Fruit fly (Drosophila melanogaster) whole organism, prepupa: ENCODE results near the gene CG1544.
A peak's percentile ranks its signal among the peaks of the same experiment; 100 is the strongest.

Experiments used
- Blimp-1 ChIP-seq: fragments of 200-800 bp; sonication (Bioruptor generic); optimal IDR thresholded peaks from 3 replicates; lab custom pipeline; 2017; ENCODE audit warnings: missing biosample characterization, missing genetic modification characterization, mild to moderate bottlenecking, moderate library complexity, missing genetic modification reagents
- CG10631 ChIP-seq: fragments of 200-800 bp; sonication (Bioruptor generic); optimal IDR thresholded peaks from 2 replicates; lab custom pipeline; 2016; ENCODE audit warnings: missing biosample characterization, missing genetic modification characterization
- CG10669 ChIP-seq: fragments of 200-800 bp; sonication (Bioruptor generic); optimal IDR thresholded peaks from 3 replicates; lab custom pipeline; 2018; ENCODE audit warnings: missing biosample characterization, mild to moderate bottlenecking, missing genetic modification characterization, moderate library complexity
- CG11294 ChIP-seq: fragments of 200-800 bp; sonication (Bioruptor generic); IDR thresholded peaks from 2 replicates; pipeline ENCODE4 v1.3.6; 2022; ENCODE audit warnings: missing biosample characterization, missing genetic modification characterization
- CG11902 ChIP-seq: fragments of 200-800 bp; sonication (Bioruptor generic); optimal IDR thresholded peaks from 3 replicates; lab custom pipeline; 2016; ENCODE audit warnings: missing biosample characterization, missing genetic modification characterization
- CG15336 ChIP-seq: fragments of 200-800 bp; sonication (Bioruptor generic); IDR thresholded peaks from 2 replicates; pipeline ENCODE4 v1.3.6; 2022; ENCODE audit warnings: missing biosample characterization, missing genetic modification characterization
- CG1621 ChIP-seq: fragments of 200-800 bp; sonication (Bioruptor generic); optimal IDR thresholded peaks from 3 replicates; lab custom pipeline; 2018; ENCODE audit warnings: missing biosample characterization, mild to moderate bottlenecking, missing genetic modification characterization
- CG31627 ChIP-seq: fragments of 200-800 bp; sonication (Bioruptor generic); optimal IDR thresholded peaks from 3 replicates; lab custom pipeline; 2016; ENCODE audit warnings: missing biosample characterization, missing genetic modification characterization
- CG32006 ChIP-seq: fragments of 200-800 bp; sonication (Bioruptor generic); optimal IDR thresholded peaks from 3 replicates; lab custom pipeline; 2017; ENCODE audit warnings: missing biosample characterization, mild to moderate bottlenecking, missing genetic modification characterization
- CG34406 ChIP-seq: fragments of 200-800 bp; sonication (Bioruptor generic); optimal IDR thresholded peaks from 3 replicates; lab custom pipeline; 2016; ENCODE audit warnings: missing biosample characterization, missing genetic modification characterization
- CG4318 ChIP-seq: fragments of 200-800 bp; sonication (Bioruptor generic); optimal IDR thresholded peaks from 3 replicates; lab custom pipeline; 2017; ENCODE audit warnings: missing biosample characterization, mild to moderate bottlenecking, missing genetic modification characterization
- CG6163 ChIP-seq: fragments of 200-800 bp; sonication (Bioruptor generic); IDR thresholded peaks from 3 replicates; pipeline ENCODE4 v1.3.6; 2022; ENCODE audit warnings: missing biosample characterization, missing genetic modification characterization
- CG6276 ChIP-seq: fragments of 200-800 bp; sonication (Bioruptor generic); optimal IDR thresholded peaks from 2 replicates; lab custom pipeline; 2017; ENCODE audit warnings: missing biosample characterization, mild to moderate bottlenecking, missing genetic modification characterization
- CG6854 ChIP-seq: fragments of 200-800 bp; sonication (Bioruptor generic); optimal IDR thresholded peaks from 2 replicates; lab custom pipeline; 2017; ENCODE audit warnings: missing biosample characterization, mild to moderate bottlenecking, missing genetic modification characterization
- CG7368 ChIP-seq: fragments of 200-800 bp; sonication (Bioruptor generic); optimal IDR thresholded peaks from 3 replicates; lab custom pipeline; 2016; ENCODE audit warnings: missing biosample characterization, missing genetic modification characterization
- CG8119 ChIP-seq: fragments of 200-800 bp; sonication (Bioruptor generic); IDR thresholded peaks from 3 replicates; pipeline ENCODE4 v1.3.6; 2022; ENCODE audit warnings: missing biosample characterization, missing genetic modification characterization
- CG8319 ChIP-seq: fragments of 200-800 bp; sonication (Bioruptor generic); optimal IDR thresholded peaks from 3 replicates; lab custom pipeline; 2016; ENCODE audit warnings: missing biosample characterization, missing genetic modification characterization
- CG8632 ChIP-seq: fragments of 200-800 bp; sonication (Bioruptor generic); optimal IDR thresholded peaks from 3 replicates; lab custom pipeline; 2016; ENCODE audit warnings: missing biosample characterization, missing genetic modification characterization
- CG9139 ChIP-seq: fragments of 200-800 bp; sonication (Bioruptor generic); optimal IDR thresholded peaks from 3 replicates; lab custom pipeline; 2017; ENCODE audit warnings: missing biosample characterization, mild to moderate bottlenecking, missing genetic modification characterization
- Eip78C ChIP-seq: fragments of 200-800 bp; sonication (Bioruptor generic); peaks from one replicate; lab custom pipeline; 2016; ENCODE audit warnings: missing biosample characterization, missing genetic modification characterization
- Gug ChIP-seq: fragments of 200-800 bp; sonication (Bioruptor generic); IDR thresholded peaks from 2 replicates; pipeline ENCODE4 v1.3.6; 2022; ENCODE audit warnings: missing biosample characterization, missing genetic modification characterization
- Hr4 ChIP-seq: fragments of 200-800 bp; sonication (Bioruptor generic); optimal IDR thresholded peaks from 3 replicates; lab custom pipeline; 2016; ENCODE audit warnings: missing biosample characterization, missing genetic modification characterization
- OdsH ChIP-seq: fragments of 200-800 bp; sonication (Bioruptor generic); optimal IDR thresholded peaks from 3 replicates; lab custom pipeline; 2016; ENCODE audit warnings: missing biosample characterization, missing genetic modification characterization
- Smox ChIP-seq: fragments of 200-800 bp; sonication (Bioruptor generic); optimal IDR thresholded peaks from 3 replicates; lab custom pipeline; 2016; ENCODE audit warnings: missing biosample characterization, missing genetic modification characterization
- Sox102F ChIP-seq: fragments of 200-800 bp; sonication (Bioruptor generic); optimal IDR thresholded peaks from 2 replicates; lab custom pipeline; 2016; ENCODE audit warnings: missing biosample characterization, mild to moderate bottlenecking, missing genetic modification characterization
- Sox14 ChIP-seq: fragments of 200-800 bp; sonication (Bioruptor generic); optimal IDR thresholded peaks from 3 replicates; lab custom pipeline; 2016; ENCODE audit warnings: missing biosample characterization, missing genetic modification characterization
- Sox15 ChIP-seq: fragments of 200-800 bp; sonication (Bioruptor generic); optimal IDR thresholded peaks from 3 replicates; lab custom pipeline; 2016; ENCODE audit warnings: missing biosample characterization, missing genetic modification characterization
- achi ChIP-seq: fragments of 200-800 bp; sonication (Bioruptor generic); optimal IDR thresholded peaks from 3 replicates; lab custom pipeline; 2016; ENCODE audit warnings: missing biosample characterization, missing genetic modification characterization
- acj6 ChIP-seq: fragments of 200-800 bp; sonication (Bioruptor generic); optimal IDR thresholded peaks from 3 replicates; lab custom pipeline; 2016; ENCODE audit warnings: missing biosample characterization, missing genetic modification characterization
- cyc ChIP-seq: fragments of 200-800 bp; sonication (Bioruptor generic); optimal IDR thresholded peaks from 3 replicates; lab custom pipeline; 2016; ENCODE audit warnings: missing biosample characterization, missing genetic modification characterization
- dac ChIP-seq: fragments of 200-800 bp; sonication (Bioruptor generic); optimal IDR thresholded peaks from 2 replicates; lab custom pipeline; 2017; ENCODE audit warnings: missing biosample characterization, mild to moderate bottlenecking, missing genetic modification characterization
- dsx ChIP-seq: fragments of 200-800 bp; optimal IDR thresholded peaks from 3 replicates; lab custom pipeline; 2019; ENCODE audit warnings: missing biosample characterization, mild to moderate bottlenecking, missing genetic modification characterization, moderate library complexity; ENCODE audit not compliant: poor library complexity, severe bottlenecking
- eg ChIP-seq: fragments of 200-800 bp; sonication (Bioruptor generic); IDR thresholded peaks from 3 replicates; pipeline ENCODE4 v1.3.6; 2022; ENCODE audit warnings: missing biosample characterization, missing genetic modification characterization
- esn ChIP-seq: fragments of 200-800 bp; sonication (Bioruptor generic); optimal IDR thresholded peaks from 2 replicates; lab custom pipeline; 2016; ENCODE audit warnings: missing biosample characterization, mild to moderate bottlenecking, missing genetic modification characterization, moderate library complexity
- fd85E ChIP-seq: fragments of 200-800 bp; sonication (Bioruptor generic); optimal IDR thresholded peaks from 3 replicates; lab custom pipeline; 2016; ENCODE audit warnings: missing biosample characterization, missing genetic modification characterization
- fkh ChIP-seq: fragments of 200-800 bp; sonication (Bioruptor generic); optimal IDR thresholded peaks from 3 replicates; lab custom pipeline; 2017; ENCODE audit warnings: missing biosample characterization, mild to moderate bottlenecking, missing genetic modification characterization, moderate library complexity
- lz ChIP-seq: fragments of 200-800 bp; sonication (Bioruptor generic); optimal IDR thresholded peaks from 3 replicates; lab custom pipeline; 2016; ENCODE audit warnings: missing biosample characterization, missing genetic modification characterization
- net ChIP-seq: fragments of 200-800 bp; sonication (Bioruptor generic); optimal IDR thresholded peaks from 3 replicates; lab custom pipeline; 2016; ENCODE audit warnings: missing biosample characterization, missing genetic modification characterization
- pdm3 ChIP-seq: fragments of 200-800 bp; sonication (Bioruptor generic); optimal IDR thresholded peaks from 3 replicates; lab custom pipeline; 2016; ENCODE audit warnings: missing biosample characterization, missing genetic modification characterization
- salr ChIP-seq, 2 experiments: fragments of 200-800 bp; sonication (Bioruptor generic); optimal IDR thresholded peaks; 3 replicates each; lab custom pipeline; 2016 to 2018; ENCODE audit warnings: missing biosample characterization in 2 of 2, missing genetic modification characterization in 2 of 2, mild to moderate bottlenecking in 1 of 2
- spab ChIP-seq: fragments of 200-800 bp; sonication (Bioruptor generic); optimal IDR thresholded peaks from 2 replicates; lab custom pipeline; 2017; ENCODE audit warnings: missing biosample characterization, mild to moderate bottlenecking, missing genetic modification characterization, missing genetic modification reagents
- ss ChIP-seq, 2 experiments: fragments of 200-800 bp; sonication (Bioruptor generic); optimal IDR thresholded peaks; 2 replicates in 1 of 2; 3 replicates in 1 of 2; lab custom pipeline; 2017 to 2018; ENCODE audit warnings: mild to moderate bottlenecking in 2 of 2, missing biosample characterization in 2 of 2, missing genetic modification characterization in 2 of 2, moderate library complexity in 1 of 2
- topi ChIP-seq: fragments of 200-800 bp; sonication (Bioruptor generic); optimal IDR thresholded peaks from 3 replicates; lab custom pipeline; 2016; ENCODE audit warnings: missing biosample characterization, missing genetic modification characterization
- vri ChIP-seq: fragments of 200-800 bp; sonication (Bioruptor generic); optimal IDR thresholded peaks from 3 replicates; lab custom pipeline; 2016; ENCODE audit warnings: missing biosample characterization, mild to moderate bottlenecking, missing genetic modification characterization

The CG1544 gene

DNA sequence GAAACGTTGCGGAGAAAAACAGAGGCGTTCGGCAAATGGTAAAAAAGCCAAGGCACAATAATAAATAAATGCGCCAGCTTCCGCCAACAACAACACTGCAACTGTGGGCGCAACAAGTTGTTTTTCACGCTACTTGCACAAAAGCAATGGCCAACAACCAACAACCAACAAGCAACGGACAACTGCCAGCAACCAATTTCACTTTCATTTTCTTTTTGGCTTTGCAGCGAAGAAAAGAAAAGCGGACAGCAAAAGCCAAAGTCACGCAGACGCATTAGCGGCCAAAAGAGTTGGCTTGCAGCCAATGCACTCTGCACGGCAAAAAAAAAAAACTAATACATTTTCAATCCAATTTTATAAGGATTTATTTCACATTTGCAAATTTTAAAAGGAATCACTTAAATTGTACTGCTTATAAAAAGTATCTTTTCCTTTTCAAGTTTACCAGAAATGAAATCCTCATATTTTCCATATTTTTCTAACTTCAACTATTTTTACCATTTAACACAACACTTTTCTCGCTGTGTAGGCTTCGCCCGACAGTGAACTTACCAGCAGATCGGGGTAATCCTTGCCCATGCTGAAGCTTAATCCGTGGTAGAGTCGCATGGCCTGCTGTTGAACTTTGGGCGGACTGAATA lies 54.5 kb downstream of the CG1544 start:
- TF ChIP-seq Sox102F (no peak), OdsH (GFP tag; lab: Kevin White, UChicago) (peak; percentile 44), cyc (GFP tag; lab: Kevin White, UChicago) (no peak), dac (GFP tag; lab: Kevin White, UChicago) (peak; percentile 16), net (GFP tag; lab: Kevin White, UChicago) (peak; percentile 61), CG31627 (GFP tag; lab: Kevin White, UChicago) (no peak), Eip78C (peak; percentile 85), CG34406 (GFP tag; lab: Kevin White, UChicago) (peak; percentile 31), CG8119 (GFP tag; lab: Robert Waterston, UW) (peak; percentile 87), spab (GFP tag; lab: Kevin White, UChicago) (no peak), CG9139 (no peak), CG6276 (peak; percentile 84), topi (GFP tag; lab: Kevin White, UChicago) (peak; percentile 1), CG10631 (GFP tag; lab: Kevin White, UChicago) (no peak), Hr4 (GFP tag; lab: Kevin White, UChicago) (peak; percentile 92), CG15336 (peak; percentile 92), CG11902 (no peak), CG10669 (GFP tag; lab: Kevin White, UChicago) (no peak), fd85E (GFP tag; lab: Kevin White, UChicago) (no peak), ss (GFP tag; optimal IDR thresholded peaks at IDR 0.05; lab: Kevin White, UChicago) (no peak), eg (GFP tag; lab: Robert Waterston, UW) (peak; percentile 80), CG8319 (GFP tag; lab: Kevin White, UChicago) (no peak), Sox14 (GFP tag; lab: Kevin White, UChicago) (peak; percentile 13), dsx (GFP tag; lab: Kevin White, UChicago) (no peak), Gug (GFP tag; lab: Robert Waterston, UW) (peak; percentile 69), pdm3 (GFP tag; lab: Kevin White, UChicago) (peak; percentile 52), CG6854 (GFP tag; lab: Kevin White, UChicago) (no peak), CG1621 (tag; lab: Kevin White, UChicago) (no peak), vri (GFP tag; lab: Kevin White, UChicago) (no peak), acj6 (GFP tag; lab: Kevin White, UChicago) (peak; percentile 32), Blimp-1 (GFP tag; lab: Kevin White, UChicago) (peak; percentile 1), CG7368 (GFP tag; lab: Kevin White, UChicago) (no peak), fkh (GFP tag; lab: Kevin White, UChicago) (no peak), CG4318 (GFP tag; lab: Kevin White, UChicago) (peak; percentile 65), achi (no peak), Smox (GFP tag; lab: Kevin White, UChicago) (no peak), CG11294 (0 out of 2 replicates have a peak, but pooled peaks have one; percentile 50), lz (no peak), Sox15 (no peak), CG8632 (no peak), salr (GFP tag; optimal IDR thresholded peaks at IDR 0.05; lab: Kevin White, UChicago) (peak in 1 of 2 experiments; percentile 47), esn (GFP tag; lab: Kevin White, UChicago) (peak; percentile 5), CG6163 (GFP tag; lab: Robert Waterston, UW) (peak; percentile 57), CG32006 (peak; percentile 88)
